Fruit fly (Drosophila melanogaster) whole organism, embryonic: Measurements from ENCODE around the gene CG9270.

ENCODE experiments used
- Adf1 ChIP-seq: fragments of 200-800 bp; sonication (Bioruptor generic); IDR thresholded peaks from 2 replicates; pipeline ENCODE4 v1.3.6; 2022; ENCODE audit warnings: missing biosample characterization, missing genetic modification characterization
- Aef1 ChIP-seq: fragments of 200-800 bp; sonication (Bioruptor generic); IDR thresholded peaks from 3 replicates; pipeline ENCODE4 v1.3.6; 2022; ENCODE audit warnings: missing biosample characterization, missing genetic modification characterization
- CG10321 ChIP-seq: fragments of 200-800 bp; sonication (Bioruptor generic); IDR thresholded peaks from 2 replicates; pipeline ENCODE4 v1.3.6; 2022; ENCODE audit warnings: missing biosample characterization, missing genetic modification characterization
- CG10565 ChIP-seq: fragments of 200-800 bp; sonication (Bioruptor generic); optimal IDR thresholded peaks from 3 replicates; lab custom pipeline; 2016; ENCODE audit warnings: missing biosample characterization, mild to moderate bottlenecking, missing genetic modification characterization
- CG10959 ChIP-seq: fragments of 200-800 bp; sonication (Bioruptor generic); IDR thresholded peaks from 2 replicates; pipeline ENCODE4 v1.3.6; 2022; ENCODE audit warnings: missing biosample characterization, missing genetic modification characterization
- CG13123 ChIP-seq: fragments of 200-800 bp; sonication (Bioruptor generic); optimal IDR thresholded peaks from 2 replicates; lab custom pipeline; 2016; ENCODE audit warnings: missing biosample characterization, missing genetic modification characterization
- CG15514 ChIP-seq: fragments of 200-800 bp; sonication (Bioruptor generic); optimal IDR thresholded peaks from 3 replicates; lab custom pipeline; 2017; ENCODE audit warnings: missing biosample characterization, missing genetic modification characterization, mild to moderate bottlenecking, moderate library complexity, missing genetic modification reagents
- CG15601 ChIP-seq: fragments of 200-800 bp; sonication (Bioruptor generic); optimal IDR thresholded peaks from 3 replicates; lab custom pipeline; 2019; ENCODE audit warnings: missing biosample characterization, mild to moderate bottlenecking, missing genetic modification characterization, moderate library complexity
- CG17186 ChIP-seq: fragments of 200-800 bp; sonication (Bioruptor generic); optimal IDR thresholded peaks from 3 replicates; lab custom pipeline; 2017; ENCODE audit warnings: missing biosample characterization, missing genetic modification reagents, missing genetic modification characterization
- CG2889 ChIP-seq: fragments of 200-800 bp; sonication (Bioruptor generic); IDR thresholded peaks from 3 replicates; pipeline ENCODE4 v1.3.6; 2022; ENCODE audit warnings: missing biosample characterization, missing genetic modification characterization
- CG31388 ChIP-seq: fragments of 200-800 bp; sonication (Bioruptor generic); optimal IDR thresholded peaks from 2 replicates; lab custom pipeline; 2016; ENCODE audit warnings: missing biosample characterization, missing genetic modification characterization
- CG33557 ChIP-seq: fragments of 200-800 bp; sonication (Bioruptor generic); optimal IDR thresholded peaks from 2 replicates; lab custom pipeline; 2019; ENCODE audit warnings: missing biosample characterization, mild to moderate bottlenecking, missing genetic modification characterization, moderate library complexity
- CG34376 ChIP-seq: fragments of 200-800 bp; sonication (Bioruptor generic); optimal IDR thresholded peaks from 2 replicates; lab custom pipeline; 2018; ENCODE audit warnings: missing biosample characterization, mild to moderate bottlenecking, missing genetic modification characterization
- CG3838 ChIP-seq: fragments of 200-800 bp; sonication (Bioruptor generic); optimal IDR thresholded peaks from 3 replicates; lab custom pipeline; 2016; ENCODE audit warnings: missing biosample characterization, missing genetic modification characterization
- CG5180 ChIP-seq: fragments of 200-800 bp; sonication (Bioruptor generic); optimal IDR thresholded peaks from 3 replicates; lab custom pipeline; 2017; ENCODE audit warnings: missing biosample characterization, missing genetic modification characterization, mild to moderate bottlenecking, moderate library complexity, missing genetic modification reagents
- CG6254 ChIP-seq: fragments of 200-800 bp; sonication (Bioruptor generic); optimal IDR thresholded peaks from 3 replicates; lab custom pipeline; 2017; ENCODE audit warnings: mild to moderate bottlenecking, missing biosample characterization, missing genetic modification reagents, missing genetic modification characterization
- CG6272 ChIP-seq: fragments of 200-800 bp; sonication (Bioruptor generic); IDR thresholded peaks from 2 replicates; pipeline ENCODE4 v1.3.6; 2022; ENCODE audit warnings: missing biosample characterization, missing genetic modification characterization
- CG7786 ChIP-seq: fragments of 200-800 bp; sonication (Bioruptor generic); optimal IDR thresholded peaks from 2 replicates; lab custom pipeline; 2016; ENCODE audit warnings: missing biosample characterization, missing genetic modification characterization
- CG8290 ChIP-seq, 3 experiments: fragments of 200-800 bp; sonication (Bioruptor generic); optimal IDR thresholded peaks; 2 replicates each; lab custom pipeline; 2016 to 2019; ENCODE audit warnings: missing biosample characterization in 3 of 3, missing genetic modification characterization in 3 of 3, mild to moderate bottlenecking in 2 of 3, moderate library complexity in 1 of 3
- CG9609 ChIP-seq: fragments of 200-800 bp; sonication (Bioruptor generic); optimal IDR thresholded peaks from 3 replicates; lab custom pipeline; 2016; ENCODE audit warnings: missing biosample characterization, missing genetic modification characterization
- CG9817 ChIP-seq: fragments of 200-800 bp; sonication (Bioruptor generic); optimal IDR thresholded peaks from 2 replicates; lab custom pipeline; 2018; ENCODE audit warnings: missing biosample characterization, mild to moderate bottlenecking, missing genetic modification characterization, moderate library complexity
- Deaf1 ChIP-seq: fragments of 200-800 bp; optimal IDR thresholded peaks from 3 replicates; lab custom pipeline; 2019; ENCODE audit warnings: missing biosample characterization, mild to moderate bottlenecking, missing genetic modification characterization, moderate library complexity
- Dref ChIP-seq: fragments of 200-800 bp; sonication (Bioruptor generic); IDR thresholded peaks from 2 replicates; pipeline ENCODE4 v1.3.6; 2022; ENCODE audit warnings: missing biosample characterization, missing genetic modification characterization
- E2f1 ChIP-seq: fragments of 200-800 bp; sonication (Bioruptor generic); IDR thresholded peaks from 2 replicates; pipeline ENCODE4 v1.3.6; 2022; ENCODE audit warnings: missing biosample characterization, missing genetic modification characterization
- Eip74EF ChIP-seq, 2 experiments: fragments of 200-800 bp in 1 of 2; fragments of >200 bp in 1 of 2; sonication (Bioruptor generic) in 1 of 2; optimal IDR thresholded peaks; 2 replicates each; lab custom pipeline; 2017 to 2019; ENCODE audit warnings: missing biosample characterization in 2 of 2, missing genetic modification characterization in 2 of 2, mild to moderate bottlenecking in 1 of 2, moderate library complexity in 1 of 2
- Fer3 ChIP-seq: fragments of 200-800 bp; sonication (Bioruptor generic); optimal IDR thresholded peaks from 2 replicates; lab custom pipeline; 2018; ENCODE audit warnings: missing biosample characterization, mild to moderate bottlenecking, missing genetic modification characterization, moderate library complexity
- GATAe ChIP-seq: fragments of 200-800 bp; sonication (Bioruptor generic); conservative IDR thresholded peaks from 2 replicates; pipeline ENCODE4 v1.3.6; 2022; ENCODE audit warnings: missing biosample characterization, missing genetic modification characterization
- H2.0 ChIP-seq: fragments of 200-800 bp; sonication (Bioruptor generic); IDR thresholded peaks from 2 replicates; pipeline ENCODE4 v1.3.6; 2022; ENCODE audit warnings: missing biosample characterization, missing genetic modification characterization
- HLHmδ ChIP-seq: fragments of 200-800 bp; sonication (Bioruptor generic); optimal IDR thresholded peaks from 2 replicates; lab custom pipeline; 2018; ENCODE audit warnings: missing biosample characterization, mild to moderate bottlenecking, missing genetic modification characterization, moderate library complexity
- NK7.1 ChIP-seq: fragments of 200-800 bp; sonication (Bioruptor generic); optimal IDR thresholded peaks from 3 replicates; lab custom pipeline; 2016; ENCODE audit warnings: missing biosample characterization, missing genetic modification characterization
- Opbp ChIP-seq: fragments of 200-800 bp; sonication (Bioruptor generic); IDR thresholded peaks from 3 replicates; pipeline ENCODE4 v1.3.6; 2022; ENCODE audit warnings: missing biosample characterization, missing genetic modification characterization; ENCODE audit not compliant: partially characterized antibody
- YL-1 ChIP-seq: fragments of 200-800 bp; sonication (Bioruptor generic); optimal IDR thresholded peaks from 3 replicates; lab custom pipeline; 2017; ENCODE audit warnings: missing biosample characterization, mild to moderate bottlenecking, missing genetic modification characterization
- cas ChIP-seq: fragments of 200-800 bp; sonication (Bioruptor generic); IDR thresholded peaks from 2 replicates; pipeline ENCODE4 v1.3.6; 2022; ENCODE audit warnings: missing biosample characterization, missing genetic modification characterization
- chm ChIP-seq: fragments of 200-800 bp; sonication (Bioruptor generic); IDR thresholded peaks from 2 replicates; pipeline ENCODE4 v1.3.6; 2022; ENCODE audit warnings: missing biosample characterization, missing genetic modification characterization
- ems ChIP-seq: fragments of 200-800 bp; sonication (Bioruptor generic); optimal IDR thresholded peaks from 3 replicates; lab custom pipeline; 2016; ENCODE audit warnings: missing biosample characterization, missing genetic modification characterization
- en ChIP-seq: fragments of 200-800 bp; sonication (Bioruptor generic); optimal IDR thresholded peaks from 2 replicates; lab custom pipeline; 2016; ENCODE audit warnings: missing biosample characterization, missing genetic modification characterization
- jumu ChIP-seq: fragments of 200-800 bp; sonication (Bioruptor generic); optimal IDR thresholded peaks from 3 replicates; lab custom pipeline; 2016; ENCODE audit warnings: missing biosample characterization, missing genetic modification characterization
- nmo ChIP-seq: fragments of 200-800 bp; sonication (Bioruptor generic); optimal IDR thresholded peaks from 2 replicates; lab custom pipeline; 2018; ENCODE audit warnings: missing biosample characterization, mild to moderate bottlenecking, missing genetic modification characterization, moderate library complexity
- pan ChIP-seq, 4 experiments: fragments of >200 bp in 3 of 4; fragments of 200-800 bp in 1 of 4; sonication (Bioruptor generic) in 1 of 4; optimal IDR thresholded peaks in 3 of 4; IDR thresholded peaks in 1 of 4; 2 replicates each; pipeline versions ENCODE4 v1.3.6 to Lab custom; 2017 to 2022; ENCODE audit warnings: missing biosample characterization in 2 of 4, missing genetic modification characterization in 2 of 4, mixed read lengths in 1 of 4
- ranshi ChIP-seq: fragments of 200-800 bp; sonication (Bioruptor generic); IDR thresholded peaks from 2 replicates; pipeline ENCODE4 v1.3.6; 2022; ENCODE audit warnings: missing biosample characterization, missing genetic modification characterization
- sug ChIP-seq: fragments of 200-800 bp; optimal IDR thresholded peaks from 2 replicates; lab custom pipeline; 2019; ENCODE audit warnings: missing biosample characterization, mild to moderate bottlenecking, missing genetic modification characterization, moderate library complexity
- tll ChIP-seq, 2 experiments: fragments of 200-800 bp in 1 of 2; fragments of >200 bp in 1 of 2; sonication (Bioruptor generic) in 1 of 2; optimal IDR thresholded peaks; 2 replicates each; lab custom pipeline; 2017 to 2019; ENCODE audit warnings: missing biosample characterization in 2 of 2, missing genetic modification characterization in 2 of 2, mild to moderate bottlenecking in 1 of 2, moderate library complexity in 1 of 2
- vfl ChIP-seq: fragments of 200-800 bp; sonication (Bioruptor generic); optimal IDR thresholded peaks from 2 replicates; lab custom pipeline; 2016; ENCODE audit warnings: missing biosample characterization, missing genetic modification characterization
- vnd ChIP-seq: fragments of 200-800 bp; sonication (Bioruptor generic); IDR thresholded peaks from 3 replicates; pipeline ENCODE4 v1.3.6; 2022; ENCODE audit warnings: missing biosample characterization, missing genetic modification characterization; ENCODE audit not compliant: partially characterized antibody
- z ChIP-seq: fragments of 200-800 bp; sonication (Bioruptor generic); IDR thresholded peaks from 3 replicates; pipeline ENCODE4 v1.3.6; 2022; ENCODE audit warnings: missing biosample characterization, missing genetic modification characterization
- zf30C ChIP-seq: fragments of 200-800 bp; sonication (Bioruptor generic); optimal IDR thresholded peaks from 3 replicates; lab custom pipeline; 2018; ENCODE audit warnings: missing biosample characterization, mild to moderate bottlenecking, missing genetic modification characterization

CG9270 gene

dm6 chr2L:20922196-20923087 is 11.5 kb downstream of the CG9270 start, which contains the start of gene Mtp (continued):
- TF ChIP-seq CG7786 (GFP tag; lab: Kevin White, UChicago), result peak; percentile 85
- no peak for TF ChIP-seq pan (optimal IDR thresholded peaks at IDR 0.05; lab: Kevin White, UChicago)
- TF ChIP-seq pan (GFP tag; optimal IDR thresholded peaks at IDR 0.05 in 1 of 2, IDR thresholded peaks at IDR 0.05 in 1 of 2), result peak in 1 of 2 experiments; percentile 61
- TF ChIP-seq HLHmδ (GFP tag; lab: Kevin White, UChicago), result peak; percentile 50
- no peak for TF ChIP-seq CG10565 (GFP tag; lab: Kevin White, UChicago)
- TF ChIP-seq ems (GFP tag; lab: Kevin White, UChicago), result peak; percentile 76
- no peak for TF ChIP-seq CG3838 (GFP tag; lab: Kevin White, UChicago)
- peak; percentile 39 to 76 for TF ChIP-seq tll (GFP tag; optimal IDR thresholded peaks at IDR 0.05; lab: Kevin White, UChicago)
- no peak for TF ChIP-seq Deaf1
- no peak for TF ChIP-seq CG10321 (GFP tag; lab: Robert Waterston, UW)
- no peak for TF ChIP-seq z (GFP tag; lab: Robert Waterston, UW)
- peak; percentile 73 for TF ChIP-seq NK7.1
- peak; percentile 78 for TF ChIP-seq CG6254 (GFP tag; lab: Kevin White, UChicago)
- TF ChIP-seq GATAe, result no peak
- no peak for TF ChIP-seq cas (GFP tag; lab: Robert Waterston, UW)
- no peak; the same call in 2 of the 3 replicates for TF ChIP-seq Aef1
- peak; percentile 30 for TF ChIP-seq CG31388 (GFP tag; lab: Kevin White, UChicago)
- TF ChIP-seq CG9817 (tag; lab: Kevin White, UChicago), result peak; percentile 61
- TF ChIP-seq Eip74EF (GFP tag; optimal IDR thresholded peaks at IDR 0.05; lab: Kevin White, UChicago), result peak in 1 of 2 experiments; percentile 63
- no peak for TF ChIP-seq CG17186 (GFP tag; lab: Kevin White, UChicago)
- TF ChIP-seq E2f1 (GFP tag; lab: Robert Waterston, UW), result peak; percentile 17; the same call in 1 of the 2 replicates
- peak; percentile 60 for TF ChIP-seq CG15514
- TF ChIP-seq Adf1, result no peak; the same call in 1 of the 2 replicates
- TF ChIP-seq Opbp, result peak; percentile 42; the same call in 1 of the 3 replicates
- TF ChIP-seq nmo, result peak; percentile 81
- TF ChIP-seq jumu, result peak; percentile 78
- TF ChIP-seq en, result peak; percentile 54
- TF ChIP-seq zf30C, result no peak
- peak; percentile 38 for TF ChIP-seq CG5180 (GFP tag; lab: Kevin White, UChicago)
- TF ChIP-seq CG6272 (GFP tag; lab: Robert Waterston, UW), result no peak; the same call in 1 of the 2 replicates
- peak; percentile 56 for TF ChIP-seq YL-1 (GFP tag; lab: Kevin White, UChicago)
- no peak for TF ChIP-seq vnd (GFP tag; lab: Robert Waterston, UW)
- peak; percentile 79 for TF ChIP-seq CG33557 (GFP tag; lab: Kevin White, UChicago)
- no peak for TF ChIP-seq Dref
- TF ChIP-seq CG8290 (GFP tag; optimal IDR thresholded peaks at IDR 0.05; lab: Kevin White, UChicago), result peak; percentile 29
- TF ChIP-seq CG8290 (tag; optimal IDR thresholded peaks at IDR 0.05; lab: Kevin White, UChicago), result peak; percentile 35 to 78
- peak; percentile 68 for TF ChIP-seq chm (GFP tag; lab: Robert Waterston, UW)
- TF ChIP-seq CG10959 (GFP tag; lab: Robert Waterston, UW), result no peak
- peak; percentile 46 for TF ChIP-seq vfl
- TF ChIP-seq CG9609 (GFP tag; lab: Kevin White, UChicago), result peak; percentile 83
- 0 out of 2 replicates have a peak, but pooled peaks have one; percentile 46 for TF ChIP-seq ranshi (GFP tag; lab: Robert Waterston, UW)
- peak; percentile 22 for TF ChIP-seq CG13123 (GFP tag; lab: Kevin White, UChicago)
- TF ChIP-seq sug (tag; lab: Kevin White, UChicago), result peak; percentile 76
- peak; percentile 78 for TF ChIP-seq CG15601
- TF ChIP-seq CG34376, result peak; percentile 65
- no peak for TF ChIP-seq CG2889
- peak; percentile 43; the same call in 1 of the 2 replicates for TF ChIP-seq H2.0 (GFP tag; lab: Robert Waterston, UW)
- TF ChIP-seq Fer3 (tag; lab: Kevin White, UChicago), result peak; percentile 47
